Fruit fly (Drosophila melanogaster) whole organism, embryonic: ENCODE measurements around the gene tral.
A peak's percentile ranks its signal among the peaks of the same experiment; 100 is the strongest.

Source experiments
- Aef1 ChIP-seq: fragments of 200-800 bp; sonication (Bioruptor generic); IDR thresholded peaks from 3 replicates; pipeline ENCODE4 v1.3.6; 2022; ENCODE audit warnings: missing biosample characterization, missing genetic modification characterization
- BEAF-32 ChIP-seq: fragments of 200-800 bp; sonication (Bioruptor generic); optimal IDR thresholded peaks from 3 replicates; lab custom pipeline; 2017; ENCODE audit warnings: missing biosample characterization, missing genetic modification characterization, mild to moderate bottlenecking, moderate library complexity, missing genetic modification reagents
- Bdp1 ChIP-seq: fragments of 200-800 bp; sonication (Bioruptor generic); optimal IDR thresholded peaks from 3 replicates; lab custom pipeline; 2016; ENCODE audit warnings: missing biosample characterization, missing genetic modification characterization
- CG11723 ChIP-seq: fragments of 200-800 bp; sonication (Bioruptor generic); optimal IDR thresholded peaks from 2 replicates; lab custom pipeline; 2017; ENCODE audit warnings: missing biosample characterization, mild to moderate bottlenecking, missing genetic modification characterization
- CG12104 ChIP-seq: fragments of 200-800 bp; sonication (Bioruptor generic); optimal IDR thresholded peaks from 3 replicates; lab custom pipeline; 2016; ENCODE audit warnings: missing biosample characterization, missing genetic modification characterization
- CG1233 ChIP-seq: fragments of 200-800 bp; sonication (Bioruptor generic); optimal IDR thresholded peaks from 4 replicates; lab custom pipeline; 2018; ENCODE audit warnings: missing biosample characterization, mild to moderate bottlenecking, missing genetic modification characterization
- CG12744 ChIP-seq: fragments of 200-800 bp; sonication (Bioruptor generic); optimal IDR thresholded peaks from 2 replicates; lab custom pipeline; 2016; ENCODE audit warnings: missing biosample characterization, missing genetic modification characterization
- CG13894 ChIP-seq: fragments of 200-800 bp; sonication (Bioruptor generic); optimal IDR thresholded peaks from 3 replicates; lab custom pipeline; 2018; ENCODE audit warnings: missing biosample characterization, mild to moderate bottlenecking, missing genetic modification characterization, moderate library complexity
- CG14667 ChIP-seq: fragments of 200-800 bp; sonication (Bioruptor generic); IDR thresholded peaks from 2 replicates; pipeline ENCODE4 v1.3.6; 2022; ENCODE audit warnings: missing biosample characterization, missing genetic modification characterization
- CG1647 ChIP-seq: fragments of 200-800 bp; sonication (Bioruptor generic); optimal IDR thresholded peaks from 3 replicates; lab custom pipeline; 2016; ENCODE audit warnings: missing biosample characterization, missing genetic modification characterization
- CG17912 ChIP-seq: fragments of 200-800 bp; sonication (Bioruptor generic); optimal IDR thresholded peaks from 2 replicates; lab custom pipeline; 2018; ENCODE audit warnings: missing biosample characterization, mild to moderate bottlenecking, missing genetic modification characterization
- CG2712 ChIP-seq: fragments of 200-800 bp; optimal IDR thresholded peaks from 3 replicates; lab custom pipeline; 2019; ENCODE audit warnings: missing biosample characterization, mild to moderate bottlenecking, missing genetic modification characterization, moderate library complexity
- CG30403 ChIP-seq: fragments of 200-800 bp; sonication (Bioruptor generic); optimal IDR thresholded peaks from 3 replicates; lab custom pipeline; 2016; ENCODE audit warnings: missing biosample characterization, missing genetic modification characterization
- CG3281 ChIP-seq: fragments of 200-800 bp; sonication (Bioruptor generic); optimal IDR thresholded peaks from 3 replicates; lab custom pipeline; 2017; ENCODE audit warnings: missing biosample characterization, mild to moderate bottlenecking, missing genetic modification characterization
- CG6654 ChIP-seq: fragments of 200-800 bp; sonication (Bioruptor generic); optimal IDR thresholded peaks from 2 replicates; lab custom pipeline; 2017; ENCODE audit warnings: missing biosample characterization, mild to moderate bottlenecking, missing genetic modification characterization
- CG7963 ChIP-seq: fragments of 200-800 bp; sonication (Bioruptor generic); IDR thresholded peaks from 3 replicates; pipeline ENCODE4 v1.3.6; 2022; ENCODE audit warnings: missing biosample characterization, missing genetic modification characterization; ENCODE audit not compliant: partially characterized antibody
- CG8765 ChIP-seq: fragments of 200-800 bp; sonication (Bioruptor generic); IDR thresholded peaks from 2 replicates; pipeline ENCODE4 v1.3.6; 2022; ENCODE audit warnings: missing biosample characterization, missing genetic modification characterization
- CG9437 ChIP-seq: fragments of 200-800 bp; sonication (Bioruptor generic); optimal IDR thresholded peaks from 2 replicates; lab custom pipeline; 2018; ENCODE audit warnings: missing biosample characterization, mild to moderate bottlenecking, missing genetic modification characterization
- Dad ChIP-seq: fragments of 200-800 bp; sonication (Bioruptor generic); optimal IDR thresholded peaks from 3 replicates; lab custom pipeline; 2016; ENCODE audit warnings: missing biosample characterization, missing genetic modification characterization
- Doc2 ChIP-seq: fragments of 200-800 bp; sonication (Bioruptor generic); IDR thresholded peaks from 2 replicates; pipeline ENCODE4 v1.3.6; 2022; ENCODE audit warnings: missing biosample characterization, missing genetic modification characterization
- Dp ChIP-seq: fragments of 200-800 bp; sonication (Bioruptor generic); optimal IDR thresholded peaks from 2 replicates; lab custom pipeline; 2018; ENCODE audit warnings: missing biosample characterization, mild to moderate bottlenecking, missing genetic modification characterization, moderate library complexity
- Ets65A ChIP-seq: fragments of 200-800 bp; sonication (Bioruptor generic); peaks from one replicate; lab custom pipeline; 2016; ENCODE audit warnings: missing biosample characterization, missing genetic modification characterization
- Tbp ChIP-seq: fragments of >200 bp; optimal IDR thresholded peaks from 2 replicates; lab custom pipeline; 2018; ENCODE audit warnings: missing biosample characterization, missing genetic modification characterization
- ara ChIP-seq: fragments of 200-800 bp; sonication (Bioruptor generic); IDR thresholded peaks from 2 replicates; pipeline ENCODE4 v1.3.6; 2022; ENCODE audit warnings: missing biosample characterization, missing genetic modification characterization
- bcd ChIP-seq: fragments of 200-800 bp; sonication (Bioruptor generic); optimal IDR thresholded peaks from 2 replicates; lab custom pipeline; 2017; ENCODE audit warnings: missing biosample characterization, mild to moderate bottlenecking, missing genetic modification characterization
- chif ChIP-seq, 2 experiments: fragments of 200-800 bp; sonication (Bioruptor generic); optimal IDR thresholded peaks; 3 replicates each; lab custom pipeline; 2016; ENCODE audit warnings: missing biosample characterization in 2 of 2, missing genetic modification characterization in 2 of 2
- chinmo ChIP-seq: fragments of 200-800 bp; sonication (Bioruptor generic); IDR thresholded peaks from 4 replicates; pipeline ENCODE4 v1.3.6; 2022; ENCODE audit warnings: missing biosample characterization, missing genetic modification characterization; ENCODE audit not compliant: partially characterized antibody
- corto ChIP-seq: fragments of 200-800 bp; sonication (Bioruptor generic); optimal IDR thresholded peaks from 2 replicates; lab custom pipeline; 2016; ENCODE audit warnings: missing biosample characterization, mild to moderate bottlenecking, missing genetic modification characterization, moderate library complexity
- croc ChIP-seq: fragments of 200-800 bp; sonication (Bioruptor generic); conservative IDR thresholded peaks from 3 replicates; pipeline ENCODE4 v1.3.6; 2022; ENCODE audit warnings: missing biosample characterization, missing genetic modification characterization
- dmrt11E ChIP-seq: fragments of 200-800 bp; sonication (Bioruptor generic); optimal IDR thresholded peaks from 3 replicates; lab custom pipeline; 2018; ENCODE audit warnings: missing biosample characterization, mild to moderate bottlenecking, missing genetic modification characterization, moderate library complexity
- dysf ChIP-seq: fragments of 200-800 bp; sonication (Bioruptor generic); IDR thresholded peaks from 3 replicates; pipeline ENCODE4 v1.3.6; 2022; ENCODE audit warnings: missing biosample characterization, missing genetic modification characterization
- ems ChIP-seq: fragments of 200-800 bp; sonication (Bioruptor generic); optimal IDR thresholded peaks from 3 replicates; lab custom pipeline; 2016; ENCODE audit warnings: missing biosample characterization, missing genetic modification characterization
- en ChIP-seq: fragments of 200-800 bp; sonication (Bioruptor generic); optimal IDR thresholded peaks from 2 replicates; lab custom pipeline; 2016; ENCODE audit warnings: missing biosample characterization, missing genetic modification characterization
- gcm ChIP-seq: fragments of 200-800 bp; sonication (Bioruptor generic); optimal IDR thresholded peaks from 2 replicates; lab custom pipeline; 2019; ENCODE audit warnings: missing biosample characterization, mild to moderate bottlenecking, missing genetic modification characterization, moderate library complexity
- gsb-n ChIP-seq: fragments of 200-800 bp; sonication (Bioruptor generic); optimal IDR thresholded peaks from 3 replicates; lab custom pipeline; 2018; ENCODE audit warnings: missing biosample characterization, mild to moderate bottlenecking, missing genetic modification characterization
- gt ChIP-seq: fragments of 200-800 bp; sonication (Bioruptor generic); IDR thresholded peaks from 2 replicates; pipeline ENCODE4 v1.3.6; 2022; ENCODE audit warnings: missing biosample characterization, missing genetic modification characterization
- her ChIP-seq: fragments of 200-800 bp; sonication (Bioruptor generic); optimal IDR thresholded peaks from 2 replicates; lab custom pipeline; 2016; ENCODE audit warnings: missing biosample characterization, missing genetic modification characterization
- lab ChIP-seq: fragments of 200-800 bp; sonication (Bioruptor generic); optimal IDR thresholded peaks from 3 replicates; lab custom pipeline; 2017; ENCODE audit warnings: missing biosample characterization, missing genetic modification characterization, mild to moderate bottlenecking, moderate library complexity, missing genetic modification reagents
- mld ChIP-seq: fragments of 200-800 bp; sonication (Bioruptor generic); IDR thresholded peaks from 3 replicates; pipeline ENCODE4 v1.3.6; 2022; ENCODE audit warnings: missing biosample characterization, missing genetic modification characterization; ENCODE audit not compliant: partially characterized antibody
- otp ChIP-seq: fragments of 200-800 bp; sonication (Bioruptor generic); IDR thresholded peaks from 3 replicates; pipeline ENCODE4, ENCODE4 v1.3.6; 2022; ENCODE audit warnings: missing biosample characterization, missing genetic modification characterization
- pan ChIP-seq, 4 experiments: fragments of >200 bp in 3 of 4; fragments of 200-800 bp in 1 of 4; sonication (Bioruptor generic) in 1 of 4; optimal IDR thresholded peaks in 3 of 4; IDR thresholded peaks in 1 of 4; 2 replicates each; pipeline versions ENCODE4 v1.3.6 to Lab custom; 2017 to 2022; ENCODE audit warnings: missing biosample characterization in 2 of 4, missing genetic modification characterization in 2 of 4, mixed read lengths in 1 of 4
- pros ChIP-seq: fragments of 200-800 bp; sonication (Bioruptor generic); optimal IDR thresholded peaks from 3 replicates; lab custom pipeline; 2019; ENCODE audit warnings: missing biosample characterization, mild to moderate bottlenecking, missing genetic modification characterization, moderate library complexity
- shn ChIP-seq: fragments of 200-800 bp; sonication (Bioruptor generic); optimal IDR thresholded peaks from 3 replicates; lab custom pipeline; 2016; ENCODE audit warnings: missing biosample characterization, missing genetic modification characterization
- sim ChIP-seq: fragments of 200-800 bp; sonication (Bioruptor generic); IDR thresholded peaks from 2 replicates; pipeline ENCODE4 v1.3.6; 2022; ENCODE audit warnings: missing biosample characterization, missing genetic modification characterization
- slbo ChIP-seq: fragments of 200-800 bp; sonication (Bioruptor generic); IDR thresholded peaks from 2 replicates; pipeline ENCODE4 v1.3.6; 2022; ENCODE audit warnings: missing biosample characterization, missing genetic modification characterization
- tgo ChIP-seq: fragments of 200-800 bp; sonication (Bioruptor generic); IDR thresholded peaks from 3 replicates; pipeline ENCODE4 v1.3.6; 2022; ENCODE audit warnings: missing biosample characterization, missing genetic modification characterization
- tll ChIP-seq, 2 experiments: fragments of 200-800 bp in 1 of 2; fragments of >200 bp in 1 of 2; sonication (Bioruptor generic) in 1 of 2; optimal IDR thresholded peaks; 2 replicates each; lab custom pipeline; 2017 to 2019; ENCODE audit warnings: missing biosample characterization in 2 of 2, missing genetic modification characterization in 2 of 2, mild to moderate bottlenecking in 1 of 2, moderate library complexity in 1 of 2
- ttk ChIP-seq: fragments of 200-800 bp; sonication (Bioruptor generic); IDR thresholded peaks from 2 replicates; pipeline ENCODE4 v2.1.2; 2022; ENCODE audit warnings: missing biosample characterization, missing genetic modification characterization
- tx ChIP-seq: fragments of 200-800 bp; sonication (Bioruptor generic); optimal IDR thresholded peaks from 2 replicates; lab custom pipeline; 2016; ENCODE audit warnings: missing biosample characterization, missing genetic modification characterization
- zfh2 ChIP-seq: fragments of 200-800 bp; sonication (Bioruptor generic); optimal IDR thresholded peaks from 2 replicates; lab custom pipeline; 2016; ENCODE audit warnings: missing biosample characterization, missing genetic modification characterization

The tral gene

DNA sequence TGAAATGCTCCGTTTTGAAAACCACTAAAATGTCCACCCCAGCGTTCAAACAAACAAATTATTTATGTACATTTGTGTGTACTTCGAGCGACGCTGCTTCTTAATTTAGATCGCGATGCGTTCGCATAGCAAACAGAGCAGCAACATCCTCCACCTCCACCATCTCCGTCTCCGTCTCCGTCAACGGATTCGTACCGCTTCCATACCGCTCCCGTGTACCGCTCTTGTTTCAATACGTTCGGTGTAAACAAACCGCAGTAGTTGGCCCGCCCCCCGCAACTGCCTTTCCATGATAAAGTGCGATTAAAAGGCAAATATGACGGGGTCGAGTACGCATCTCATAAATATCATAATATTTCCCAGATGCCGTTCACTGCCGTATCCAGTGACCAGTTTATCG is 32.6 kb upstream of the tral start, which contains the start of gene CG33725 (continued):
- TF ChIP-seq chif (GFP tag; optimal IDR thresholded peaks at IDR 0.05; lab: Kevin White, UChicago) (peak in 1 of 2 experiments; percentile 1), zfh2 (GFP tag; lab: Kevin White, UChicago) (no peak), corto (GFP tag; lab: Kevin White, UChicago) (no peak), CG2712 (tag; lab: Kevin White, UChicago) (no peak), CG17912 (no peak), sim (GFP tag; lab: Robert Waterston, UW) (no peak), slbo (GFP tag; lab: Robert Waterston, UW) (no peak), gt (GFP tag; lab: Robert Waterston, UW) (no peak), CG9437 (no peak), ara (GFP tag; lab: Robert Waterston, UW) (0 out of 2 replicates have a peak, but pooled peaks have one; percentile 17), CG12104 (GFP tag; lab: Kevin White, UChicago) (no peak), croc (GFP tag; lab: Robert Waterston, UW) (no peak), CG13894 (tag; lab: Kevin White, UChicago) (no peak), en (GFP tag; lab: Kevin White, UChicago) (no peak), tll (GFP tag; optimal IDR thresholded peaks at IDR 0.05; lab: Kevin White, UChicago) (no peak), Dad (GFP tag; lab: Kevin White, UChicago) (no peak), Dp (GFP tag; lab: Kevin White, UChicago) (no peak), Ets65A (GFP tag; lab: Kevin White, UChicago) (no peak), mld (GFP tag; lab: Robert Waterston, UW) (no peak), otp (GFP tag; lab: Robert Waterston, UW) (0 out of 3 replicates have a peak, but pooled peaks have one; percentile 53), dysf (GFP tag; lab: Robert Waterston, UW) (0 out of 3 replicates have a peak, but pooled peaks have one; percentile 21), ems (GFP tag; lab: Kevin White, UChicago) (no peak), CG11723 (GFP tag; lab: Kevin White, UChicago) (no peak), CG8765 (0 out of 2 replicates have a peak, but pooled peaks have one; percentile 26), lab (GFP tag; lab: Kevin White, UChicago) (no peak), shn (GFP tag; lab: Kevin White, UChicago) (no peak)

DNA sequence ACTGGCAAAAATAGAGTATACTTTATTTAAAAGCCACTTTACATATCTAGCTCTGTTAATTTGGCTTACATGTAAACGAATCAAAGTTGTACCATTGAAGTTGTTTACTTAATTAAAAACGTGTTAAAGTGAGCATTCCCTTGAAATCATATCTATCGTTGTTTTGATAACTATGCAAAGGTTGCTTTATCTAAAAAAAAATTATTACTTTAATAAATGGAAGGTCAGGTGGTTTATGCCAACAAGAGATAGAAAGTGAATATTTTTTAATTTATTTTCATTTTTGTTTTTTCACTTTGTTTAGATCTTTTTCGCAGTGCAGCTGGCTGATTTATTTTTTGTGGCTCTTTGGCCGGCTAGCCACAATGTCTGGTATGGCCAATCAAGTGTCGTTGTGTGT is 31.9 kb upstream of the tral start:
- TF ChIP-seq Doc2 (GFP tag; lab: Robert Waterston, UW) (no peak), CG14667 (GFP tag; lab: Robert Waterston, UW) (peak; percentile 56; the same call in 1 of the 2 replicates), chinmo (GFP tag; lab: Robert Waterston, UW) (no peak), bcd (GFP tag; lab: Kevin White, UChicago) (peak; percentile 77), tx (GFP tag; lab: Kevin White, UChicago) (no peak), gcm (GFP tag; lab: Kevin White, UChicago) (peak; percentile 66), dmrt11E (tag; lab: Kevin White, UChicago) (peak; percentile 54), CG1647 (GFP tag; lab: Kevin White, UChicago) (peak; percentile 47), tgo (GFP tag; lab: Robert Waterston, UW) (peak; percentile 80), her (GFP tag; lab: Kevin White, UChicago) (no peak), Tbp (GFP tag; lab: Kevin White, UChicago) (no peak), CG6654 (GFP tag; lab: Kevin White, UChicago) (peak; percentile 20), CG12744 (GFP tag; lab: Kevin White, UChicago) (peak; percentile 37), CG3281 (GFP tag; lab: Kevin White, UChicago) (peak; percentile 41), pan (optimal IDR thresholded peaks at IDR 0.05; lab: Kevin White, UChicago) (no peak), pan (GFP tag; optimal IDR thresholded peaks at IDR 0.05 in 1 of 2, IDR thresholded peaks at IDR 0.05 in 1 of 2) (peak in 1 of 2 experiments; percentile 56), CG1233 (GFP tag; lab: Kevin White, UChicago) (peak; percentile 70), Aef1 (GFP tag; lab: Robert Waterston, UW) (peak; percentile 62), Bdp1 (peak; percentile 40), CG30403 (GFP tag; lab: Kevin White, UChicago) (peak; percentile 82), BEAF-32 (GFP tag; lab: Kevin White, UChicago) (no peak), CG7963 (GFP tag; lab: Robert Waterston, UW) (no peak), gsb-n (tag; lab: Kevin White, UChicago) (peak; percentile 59), ttk (peak; percentile 59), pros (GFP tag; lab: Kevin White, UChicago) (no peak)
